Fruit fly (Drosophila melanogaster) whole organism, embryonic: ENCODE measurements around the gene CG4593.
A peak's percentile ranks its signal among the peaks of the same experiment; 100 is the strongest.

Source experiments
- cwo ChIP-seq: fragments of 200-800 bp; sonication (Bioruptor generic); optimal IDR thresholded peaks from 3 replicates; lab custom pipeline; 2017; ENCODE audit warnings: missing biosample characterization, missing genetic modification characterization, mild to moderate bottlenecking, moderate library complexity, missing genetic modification reagents
- da ChIP-seq: fragments of 200-800 bp; sonication (Bioruptor generic); optimal IDR thresholded peaks from 2 replicates; lab custom pipeline; 2016; ENCODE audit warnings: missing biosample characterization, missing genetic modification characterization
- psq ChIP-seq: fragments of 200-800 bp; sonication (Bioruptor generic); optimal IDR thresholded peaks from 2 replicates; lab custom pipeline; 2017; ENCODE audit warnings: missing biosample characterization, missing genetic modification characterization
- sd ChIP-seq: fragments of 200-800 bp; sonication (Bioruptor generic); optimal IDR thresholded peaks from 3 replicates; lab custom pipeline; 2018; ENCODE audit warnings: missing biosample characterization, mild to moderate bottlenecking, missing genetic modification characterization, moderate library complexity
- stc ChIP-seq: fragments of 200-800 bp; sonication (Bioruptor generic); IDR thresholded peaks from 2 replicates; pipeline ENCODE4 v1.3.6; 2022; ENCODE audit warnings: missing biosample characterization, missing genetic modification characterization

dm6 chrX:7001135-7001769, 12.4 kb upstream of the CG4593 start:
- TF ChIP-seq stc (GFP tag; lab: Robert Waterston, UW) (0 out of 2 replicates have a peak, but pooled peaks have one; percentile 5), da (GFP tag; lab: Kevin White, UChicago) (no peak), sd (tag; lab: Kevin White, UChicago) (no peak), psq (GFP tag; lab: Kevin White, UChicago) (no peak), cwo (GFP tag; lab: Kevin White, UChicago) (peak; percentile 40)
